Worm (Caenorhabditis elegans): ENCODE results near the gene cnc-7.

DNA sequence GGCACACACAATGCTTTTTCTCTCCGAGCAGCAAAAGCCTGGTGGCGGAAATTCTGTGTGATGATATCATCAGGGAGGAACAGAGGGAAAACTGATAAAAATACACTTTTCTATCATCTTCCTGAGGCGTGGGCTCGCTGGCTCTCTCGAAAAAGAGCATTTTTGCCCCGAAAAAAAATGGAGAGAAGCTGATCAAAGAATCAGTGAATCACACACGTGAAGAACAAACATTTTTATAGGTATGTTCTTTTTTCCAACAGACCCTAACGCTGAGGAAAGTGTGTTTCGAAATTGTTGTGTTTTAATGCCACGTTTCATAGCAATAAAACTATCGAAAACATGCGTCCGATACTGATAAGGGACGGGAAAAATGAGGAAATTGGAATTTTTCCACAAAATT is 22.9 kb downstream of the cnc-7 start:
- TF ChIP-seq fkh-10 (GFP tag; optimal IDR thresholded peaks at IDR 0.05) = no peak
- TF ChIP-seq nhr-11 (tag; optimal IDR thresholded peaks at IDR 0.05) = no peak
- no peak for TF ChIP-seq skn-1 (tag; optimal IDR thresholded peaks at IDR 0.05)
- no peak for TF ChIP-seq nhr-90 (tag; optimal IDR thresholded peaks at IDR 0.05; ENCODE audit: poor library complexity)
- no peak for TF ChIP-seq ama-1 (optimal IDR thresholded peaks at IDR 0.05)
- TF ChIP-seq fos-1 (tag; optimal IDR thresholded peaks at IDR 0.05) = no peak
- TF ChIP-seq lin-15B (tag; optimal IDR thresholded peaks at IDR 0.05) = no peak
- TF ChIP-seq sup-37 (GFP tag; optimal IDR thresholded peaks at IDR 0.05) = no peak
- no peak for TF ChIP-seq aly-2 (tag; optimal IDR thresholded peaks at IDR 0.05)
- TF ChIP-seq nhr-28 (tag; optimal IDR thresholded peaks at IDR 0.05) = no peak
- no peak for TF ChIP-seq dsc-1 (tag; optimal IDR thresholded peaks at IDR 0.05)
- no peak for TF ChIP-seq C16A3.4 (tag; optimal IDR thresholded peaks at IDR 0.05)
